Worm (Caenorhabditis elegans): Measurements from ENCODE around the gene F17C11.4.

DNA sequence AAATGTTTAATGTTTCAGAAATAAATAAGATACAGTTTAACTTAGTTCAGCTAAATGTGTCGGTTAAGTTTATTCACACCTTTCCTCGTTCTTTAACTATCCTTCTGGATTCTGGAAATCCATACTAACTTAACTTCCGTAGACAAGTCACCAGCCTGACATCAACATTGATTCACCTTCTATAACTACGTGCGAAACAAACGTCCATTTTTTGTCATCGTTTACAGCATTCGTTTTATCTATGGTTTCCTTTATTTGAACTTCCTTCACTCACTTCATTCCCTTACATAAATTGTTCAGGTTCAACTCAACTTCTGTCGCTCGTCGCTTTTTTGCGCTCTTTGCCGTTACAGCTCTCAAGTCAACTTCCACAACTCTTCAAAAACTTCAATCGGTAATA, 10.5 kb upstream of the F17C11.4 start, which contains the start of gene F17C11.26:
- TF ChIP-seq snpc-4 (tag; optimal IDR thresholded peaks at IDR 0.05): no peak
- no peak for TF ChIP-seq unc-130 (GFP tag; optimal IDR thresholded peaks at IDR 0.05)
- TF ChIP-seq nhr-102 (tag; optimal IDR thresholded peaks at IDR 0.05): no peak
- no peak for TF ChIP-seq dmd-9 (GFP tag; IDR thresholded peaks at IDR 0.05)
- no peak for TF ChIP-seq unc-62 (GFP tag; optimal IDR thresholded peaks at IDR 0.05 in 1 of 2)
- no peak for TF ChIP-seq unc-62 (tag; optimal IDR thresholded peaks at IDR 0.05)
- no peak for TF ChIP-seq ama-1 (optimal IDR thresholded peaks at IDR 0.05)
- TF ChIP-seq daf-8 (GFP tag; IDR thresholded peaks at IDR 0.05): no peak
- TF ChIP-seq nhr-41 (GFP tag; IDR thresholded peaks at IDR 0.05): no peak
- no peak for TF ChIP-seq aly-2 (tag; optimal IDR thresholded peaks at IDR 0.05)
- no peak for TF ChIP-seq fkh-10 (GFP tag; optimal IDR thresholded peaks at IDR 0.05)
- TF ChIP-seq nhr-28 (tag; optimal IDR thresholded peaks at IDR 0.05): no peak
- TF ChIP-seq egl-27 (tag; optimal IDR thresholded peaks at IDR 0.05): no peak
- no peak for TF ChIP-seq unc-39 (tag; optimal IDR thresholded peaks at IDR 0.05)

Data from whole organism, L4 larva.